Fruit fly (Drosophila melanogaster): ENCODE data around the gene Taf12.

Gene Taf12

dm6 chr3R:11639946-11640588 is 39.4 kb downstream of the Taf12 start (continued):
- TF ChIP-seq C15 (GFP tag; IDR thresholded peaks at IDR 0.05) = no peak
- TF ChIP-seq Bdp1 (GFP tag; optimal IDR thresholded peaks at IDR 0.05) = no peak
- TF ChIP-seq Blimp-1 (GFP tag; optimal IDR thresholded peaks at IDR 0.05) = no peak
- no peak for TF ChIP-seq gfzf (GFP tag; optimal IDR thresholded peaks at IDR 0.05)
- peak; percentile 19 for TF ChIP-seq gro (GFP tag; optimal IDR thresholded peaks at IDR 0.05)
- peak; percentile 35 for TF ChIP-seq CG2678 (tag; optimal IDR thresholded peaks at IDR 0.05)
- no peak for TF ChIP-seq bab2 (GFP tag; optimal IDR thresholded peaks at IDR 0.05)
- no peak for TF ChIP-seq CG5953 (GFP tag; IDR thresholded peaks at IDR 0.05)
- TF ChIP-seq CG3995 (GFP tag; optimal IDR thresholded peaks at IDR 0.05) = no peak
- TF ChIP-seq unpg (GFP tag; optimal IDR thresholded peaks at IDR 0.05) = no peak
- no peak for TF ChIP-seq Opbp (GFP tag; IDR thresholded peaks at IDR 0.05; ENCODE audit: partially characterized antibody)
- TF ChIP-seq E2f2 (GFP tag; IDR thresholded peaks at IDR 0.05) = no peak
- TF ChIP-seq ftz-f1 (GFP tag; optimal IDR thresholded peaks at IDR 0.05) = no peak
- TF ChIP-seq CG8359 (GFP tag; optimal IDR thresholded peaks at IDR 0.05; ENCODE audit: borderline replicate concordance) = no peak
- no peak for TF ChIP-seq twi (tag; optimal IDR thresholded peaks at IDR 0.05)
- no peak for TF ChIP-seq Dp (GFP tag; optimal IDR thresholded peaks at IDR 0.05)
- TF ChIP-seq disco-r (GFP tag; optimal IDR thresholded peaks at IDR 0.05) = no peak
- TF ChIP-seq run (tag; optimal IDR thresholded peaks at IDR 0.05) = no peak
- TF ChIP-seq Ada2b (GFP tag; IDR thresholded peaks at IDR 0.05) = no peak
- no peak for TF ChIP-seq fd96Cb (tag; optimal IDR thresholded peaks at IDR 0.05)
- peak; percentile 78 for TF ChIP-seq Meics (GFP tag; optimal IDR thresholded peaks at IDR 0.05)
- TF ChIP-seq Spps (tag; optimal IDR thresholded peaks at IDR 0.05) = no peak
- TF ChIP-seq YL-1 (GFP tag; optimal IDR thresholded peaks at IDR 0.05) = no peak
- no peak for TF ChIP-seq vnd (GFP tag; IDR thresholded peaks at IDR 0.05; ENCODE audit: partially characterized antibody)
- no peak for TF ChIP-seq pfk (GFP tag; optimal IDR thresholded peaks at IDR 0.05)
- TF ChIP-seq CG11247 (GFP tag; IDR thresholded peaks at IDR 0.05) = no peak
- peak; percentile 5 for TF ChIP-seq mam (GFP tag; optimal IDR thresholded peaks at IDR 0.05)
- TF ChIP-seq emc (GFP tag; optimal IDR thresholded peaks at IDR 0.05) = no peak
- TF ChIP-seq CG9932 (GFP tag; IDR thresholded peaks at IDR 0.05) = peak; percentile 38; the same call in 1 of the 2 replicates
- TF ChIP-seq MBD-R2 (GFP tag; IDR thresholded peaks at IDR 0.05) = no peak
- TF ChIP-seq Nf-YC (tag; optimal IDR thresholded peaks at IDR 0.05) = no peak
- TF ChIP-seq CG34422 (GFP tag; IDR thresholded peaks at IDR 0.05) = no peak
- TF ChIP-seq Sry-δ (GFP tag; optimal IDR thresholded peaks at IDR 0.05) = no peak
- TF ChIP-seq CG8388 (GFP tag; optimal IDR thresholded peaks at IDR 0.05) = peak; percentile 79
- no peak for TF ChIP-seq ap (GFP tag; IDR thresholded peaks at IDR 0.05)
- TF ChIP-seq Fer2 (tag; optimal IDR thresholded peaks at IDR 0.05) = no peak
- no peak for TF ChIP-seq gem (tag; optimal IDR thresholded peaks at IDR 0.05)
- TF ChIP-seq CG2120 (GFP tag; optimal IDR thresholded peaks at IDR 0.05) = peak; percentile 32
- TF ChIP-seq exex (tag; optimal IDR thresholded peaks at IDR 0.05) = peak; percentile 8
- TF ChIP-seq CG13894 (tag; optimal IDR thresholded peaks at IDR 0.05) = no peak
- TF ChIP-seq CG6765 (GFP tag; optimal IDR thresholded peaks at IDR 0.05) = no peak
- TF ChIP-seq CG4617 (GFP tag; optimal IDR thresholded peaks at IDR 0.05; ENCODE audit: borderline replicate concordance) = no peak
- TF ChIP-seq ac (GFP tag; optimal IDR thresholded peaks at IDR 0.05) = no peak
- TF ChIP-seq NFAT (GFP tag; IDR thresholded peaks at IDR 0.05) = no peak
- no peak for TF ChIP-seq CG12659 (GFP tag; optimal IDR thresholded peaks at IDR 0.05)
- no peak for TF ChIP-seq CTCF (GFP tag; optimal IDR thresholded peaks at IDR 0.05)
- TF ChIP-seq TFAM (GFP tag; optimal IDR thresholded peaks at IDR 0.05) = no peak
- TF ChIP-seq nerfin-2 (GFP tag; IDR thresholded peaks at IDR 0.05; ENCODE audit: partially characterized antibody) = no peak
- no peak for TF ChIP-seq H15 (GFP tag; IDR thresholded peaks at IDR 0.05)
- TF ChIP-seq CG10366 (GFP tag; IDR thresholded peaks at IDR 0.05) = no peak
- no peak for TF ChIP-seq fd64A (GFP tag; optimal IDR thresholded peaks at IDR 0.05)

Data from whole organism, embryonic.